Worm (Caenorhabditis elegans) whole organism, L3 larva: Measurements from ENCODE around the gene faxc-1.

Source experiments
- R02D3.7 ChIP-seq: fragments of 150-350 bp; optimal IDR thresholded peaks from 2 replicates; lab custom pipeline; 2014; ENCODE audit warnings: missing biosample characterization, missing genetic modification characterization
- ZK546.5 ChIP-seq: sonication (generic microtip); optimal IDR thresholded peaks from 2 replicates; lab custom pipeline; 2017; ENCODE audit warnings: missing biosample characterization, missing genetic modification characterization
- aly-2 ChIP-seq: fragments of 150-350 bp; optimal IDR thresholded peaks from 2 replicates; lab custom pipeline; 2014; ENCODE audit warnings: missing biosample characterization, missing genetic modification characterization
- ama-1 ChIP-seq: fragments of 150-350 bp; optimal IDR thresholded peaks from 2 replicates; lab custom pipeline; 2018
- ceh-16 ChIP-seq: sonication (generic microtip); optimal IDR thresholded peaks from 2 replicates; lab custom pipeline; 2017; ENCODE audit warnings: missing biosample characterization, missing genetic modification characterization
- ceh-28 ChIP-seq: fragments of 150-350 bp; optimal IDR thresholded peaks from 2 replicates; lab custom pipeline; 2014; ENCODE audit warnings: missing biosample characterization, missing genetic modification reagents, missing genetic modification characterization
- ceh-82 ChIP-seq: fragments of 150-350 bp; optimal IDR thresholded peaks from 2 replicates; lab custom pipeline; 2014; ENCODE audit warnings: missing biosample characterization, missing genetic modification characterization
- ceh-9 ChIP-seq: sonication (generic microtip); optimal IDR thresholded peaks from 2 replicates; lab custom pipeline; 2018; ENCODE audit warnings: missing biosample characterization, missing genetic modification characterization
- egl-27 ChIP-seq: sonication (generic microtip); optimal IDR thresholded peaks from 4 replicates; lab custom pipeline; 2017; ENCODE audit warnings: missing biosample characterization, missing genetic modification reagents, missing genetic modification characterization
- egl-5 ChIP-seq: fragments of 150-350 bp; optimal IDR thresholded peaks from 2 replicates; lab custom pipeline; 2017; ENCODE audit warnings: missing biosample characterization, missing genetic modification reagents, missing genetic modification characterization, inconsistent platforms
- elt-1 ChIP-seq: fragments of 150-350 bp; optimal IDR thresholded peaks from 2 replicates; lab custom pipeline; 2014; ENCODE audit warnings: missing biosample characterization, missing genetic modification characterization
- elt-2 ChIP-seq: sonication (generic microtip); optimal IDR thresholded peaks from 2 replicates; lab custom pipeline; 2016; ENCODE audit warnings: missing genetic modification reagents, mild to moderate bottlenecking, missing genetic modification characterization, missing compliant biosample characterization
- elt-3 ChIP-seq, 3 experiments: fragments of 150-350 bp in 1 of 3; sonication (generic microtip) in 2 of 3; optimal IDR thresholded peaks; 2 replicates in 2 of 3; 4 replicates in 1 of 3; lab custom pipeline; 2014 to 2017; ENCODE audit warnings: missing biosample characterization in 3 of 3, missing genetic modification characterization in 3 of 3
- eor-1 ChIP-seq, 2 experiments: fragments of 150-350 bp; optimal IDR thresholded peaks; 2 replicates each; lab custom pipeline; 2014 to 2018; ENCODE audit warnings: missing biosample characterization in 2 of 2, missing genetic modification characterization in 2 of 2
- fkh-10 ChIP-seq: sonication (generic microtip); optimal IDR thresholded peaks from 2 replicates; lab custom pipeline; 2017; ENCODE audit warnings: missing biosample characterization, missing genetic modification reagents, missing genetic modification characterization
- fkh-2 ChIP-seq: fragments of 150-350 bp; optimal IDR thresholded peaks from 2 replicates; lab custom pipeline; 2014; ENCODE audit warnings: missing biosample characterization, missing genetic modification reagents, missing genetic modification characterization
- fos-1 ChIP-seq: fragments of 150-350 bp; optimal IDR thresholded peaks from 2 replicates; lab custom pipeline; 2014; ENCODE audit warnings: missing biosample characterization, missing genetic modification characterization
- hmg-11 ChIP-seq: sonication (generic microtip); optimal IDR thresholded peaks from 2 replicates; lab custom pipeline; 2016; ENCODE audit warnings: missing genetic modification characterization, missing compliant biosample characterization
- jun-1 ChIP-seq: fragments of 150-350 bp; optimal IDR thresholded peaks from 2 replicates; lab custom pipeline; 2014; ENCODE audit warnings: missing biosample characterization, missing genetic modification reagents, missing genetic modification characterization
- lin-15B ChIP-seq: fragments of 150-350 bp; optimal IDR thresholded peaks from 2 replicates; lab custom pipeline; 2014; ENCODE audit warnings: missing biosample characterization, missing genetic modification characterization
- lin-39 ChIP-seq: fragments of 150-350 bp; optimal IDR thresholded peaks from 2 replicates; lab custom pipeline; 2018; ENCODE audit warnings: missing biosample characterization, missing genetic modification reagents, missing genetic modification characterization
- lsy-12 ChIP-seq: sonication (generic microtip); optimal IDR thresholded peaks from 2 replicates; lab custom pipeline; 2016; ENCODE audit warnings: mild to moderate bottlenecking, missing genetic modification characterization, missing compliant biosample characterization
- nfya-1 ChIP-seq: sonication (generic microtip); optimal IDR thresholded peaks from 2 replicates; lab custom pipeline; 2017; ENCODE audit warnings: missing genetic modification characterization, mild to moderate bottlenecking, missing compliant biosample characterization, antibody characterized with exemption, moderate library complexity; ENCODE audit not compliant: insufficient read depth
- nhr-23 ChIP-seq: fragments of 150-350 bp; optimal IDR thresholded peaks from 2 replicates; lab custom pipeline; 2014; ENCODE audit warnings: missing biosample characterization, missing genetic modification reagents, missing genetic modification characterization
- nhr-25 ChIP-seq: sonication (generic microtip); optimal IDR thresholded peaks from 2 replicates; lab custom pipeline; 2017; ENCODE audit warnings: missing biosample characterization, missing genetic modification characterization
- nhr-43 ChIP-seq: sonication (generic microtip); optimal IDR thresholded peaks from 2 replicates; lab custom pipeline; 2016; ENCODE audit warnings: mild to moderate bottlenecking, missing genetic modification characterization, missing compliant biosample characterization; ENCODE audit not compliant: poor library complexity, severe bottlenecking
- nhr-76 ChIP-seq: fragments of 150-350 bp; sonication (generic microtip); optimal IDR thresholded peaks from 5 replicates; lab custom pipeline; 2014; ENCODE audit warnings: missing biosample characterization, missing genetic modification characterization
- nhr-77 ChIP-seq: fragments of 150-350 bp; optimal IDR thresholded peaks from 2 replicates; lab custom pipeline; 2014; ENCODE audit warnings: missing biosample characterization, missing genetic modification characterization
- pha-4 ChIP-seq: fragments of 150-350 bp; optimal IDR thresholded peaks from 2 replicates; lab custom pipeline; 2014; ENCODE audit warnings: missing biosample characterization, missing genetic modification reagents, missing genetic modification characterization
- pqm-1 ChIP-seq: fragments of 150-350 bp; optimal IDR thresholded peaks from 2 replicates; lab custom pipeline; 2017; ENCODE audit warnings: missing biosample characterization, missing genetic modification characterization, inconsistent platforms
- sea-2 ChIP-seq: fragments of 150-350 bp; sonication (generic microtip); optimal IDR thresholded peaks from 4 replicates; lab custom pipeline; 2014; ENCODE audit warnings: missing biosample characterization, missing genetic modification reagents, missing genetic modification characterization
- skn-1 ChIP-seq: fragments of 150-350 bp; optimal IDR thresholded peaks from 2 replicates; lab custom pipeline; 2014; ENCODE audit warnings: missing biosample characterization, missing genetic modification characterization
- snpc-4 ChIP-seq: fragments of 150-350 bp; optimal IDR thresholded peaks from 2 replicates; lab custom pipeline; 2014; ENCODE audit warnings: missing biosample characterization, missing genetic modification characterization
- tbx-2 ChIP-seq: sonication (generic microtip); optimal IDR thresholded peaks from 2 replicates; lab custom pipeline; 2016; ENCODE audit warnings: mild to moderate bottlenecking, missing genetic modification characterization, missing compliant biosample characterization
- unc-62 ChIP-seq: fragments of 150-350 bp; sonication (generic microtip); optimal IDR thresholded peaks from 4 replicates; lab custom pipeline; 2014; ENCODE audit warnings: missing biosample characterization, missing genetic modification reagents, missing genetic modification characterization
- ztf-4 ChIP-seq: fragments of 150-350 bp; optimal IDR thresholded peaks from 2 replicates; lab custom pipeline; 2014; ENCODE audit warnings: missing biosample characterization, missing genetic modification characterization

The faxc-1 gene

DNA sequence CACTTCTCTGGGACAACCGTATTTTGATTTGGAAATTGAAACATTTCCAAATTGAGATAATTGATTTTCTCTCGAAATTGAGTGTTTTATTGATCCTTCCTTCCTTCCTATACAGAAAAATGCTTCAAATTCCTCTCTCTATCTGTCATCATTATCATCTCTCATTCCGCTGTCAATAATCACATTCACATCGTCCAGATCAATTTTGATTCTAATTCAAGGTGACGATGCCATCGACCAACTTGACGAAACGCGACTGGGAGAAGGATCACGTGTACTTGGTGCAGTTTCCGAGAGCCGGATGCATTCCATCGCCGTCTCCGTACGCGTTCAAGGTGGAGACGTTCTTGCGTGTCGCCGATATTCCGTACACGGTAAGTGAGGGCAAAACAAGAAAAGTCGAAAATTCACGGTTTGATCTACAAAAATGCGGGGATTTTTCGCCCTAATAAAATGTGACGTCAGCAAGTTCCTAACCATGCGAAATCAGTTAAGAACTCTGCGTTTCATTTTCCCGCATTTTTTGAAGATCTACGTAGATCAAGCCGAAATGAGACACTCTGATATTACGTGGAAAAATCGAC, at the start of gene faxc-1:
TSS of gene faxc-1 (plus strand) at position 222 of the 584 bp plus-strand sequence.
- TF ChIP-seq elt-2 (tag; lab: Kevin White, UChicago): no peak
- TF ChIP-seq unc-62 (GFP tag; lab: Kevin White, UChicago): peak; percentile 12
- peak; percentile 22 for TF ChIP-seq nhr-25 (tag; lab: Kevin White, UChicago)
- TF ChIP-seq, all 47 proteins: peak for 2

ce11 chrII:12214562-12214961, 49.4 kb upstream of the faxc-1 start:
- no peak for TF ChIP-seq eor-1 (tag; optimal IDR thresholded peaks at IDR 0.05; lab: Kevin White, UChicago)
- no peak for TF ChIP-seq lsy-12 (tag; lab: Kevin White, UChicago)
- TF ChIP-seq skn-1: no peak
- TF ChIP-seq nhr-76: no peak
- TF ChIP-seq unc-62 (GFP tag; lab: Kevin White, UChicago): no peak
- no peak for TF ChIP-seq pha-4 (tag; lab: Kevin White, UChicago)
- no peak for TF ChIP-seq nhr-43
- TF ChIP-seq egl-27 (tag; lab: Kevin White, UChicago): no peak
- no peak for TF ChIP-seq elt-2 (tag; lab: Kevin White, UChicago)
- TF ChIP-seq egl-5 (tag; lab: Kevin White, UChicago): no peak
- TF ChIP-seq ceh-82 (tag; lab: Kevin White, UChicago): no peak
- TF ChIP-seq nhr-77 (tag; lab: Kevin White, UChicago): no peak
- no peak for TF ChIP-seq elt-3 (tag; optimal IDR thresholded peaks at IDR 0.05; lab: Kevin White, UChicago)
- no peak for TF ChIP-seq ceh-9
- no peak for TF ChIP-seq fkh-2
- TF ChIP-seq pqm-1 (tag; lab: Kevin White, UChicago): no peak

ce11 chrII:12222524-12222923, 41.5 kb upstream of the faxc-1 start:
- TF ChIP-seq ceh-28 (tag; lab: Kevin White, UChicago) (peak; percentile 84), egl-5 (tag; lab: Kevin White, UChicago) (peak; percentile 62), snpc-4 (tag; lab: Kevin White, UChicago) (peak; percentile 88), elt-3 (tag; optimal IDR thresholded peaks at IDR 0.05; lab: Kevin White, UChicago) (no peak), nhr-23 (tag; lab: Kevin White, UChicago) (peak; percentile 65), nhr-43 (peak; percentile 67), aly-2 (tag; lab: Kevin White, UChicago) (no peak), egl-27 (tag; lab: Kevin White, UChicago) (peak; percentile 27), ama-1 (lab: Kevin White, UChicago) (peak; percentile 5), nfya-1 (tag; lab: Kevin White, UChicago) (peak; percentile 93), pha-4 (tag; lab: Kevin White, UChicago) (peak; percentile 85), hmg-11 (peak; percentile 92), nhr-25 (tag; lab: Kevin White, UChicago) (peak; percentile 90), ceh-9 (no peak), R02D3.7 (tag; lab: Kevin White, UChicago) (peak; percentile 60), elt-2 (tag; lab: Kevin White, UChicago) (peak; percentile 28), tbx-2 (tag; lab: Kevin White, UChicago) (peak; percentile 63), sea-2 (GFP tag; lab: Kevin White, UChicago) (peak; percentile 14), skn-1 (peak; percentile 1), ceh-82 (tag; lab: Kevin White, UChicago) (no peak), nhr-77 (tag; lab: Kevin White, UChicago) (no peak), lin-15B (tag; lab: Kevin White, UChicago) (peak; percentile 79), unc-62 (GFP tag; lab: Kevin White, UChicago) (peak; percentile 31), lsy-12 (tag; lab: Kevin White, UChicago) (peak; percentile 41), ZK546.5 (tag; lab: Kevin White, UChicago) (no peak), jun-1 (tag; lab: Kevin White, UChicago) (peak; percentile 5), elt-1 (tag; lab: Kevin White, UChicago) (no peak), lin-39 (peak; percentile 76), fkh-10 (GFP tag; lab: Kevin White, UChicago) (peak; percentile 35)

DNA sequence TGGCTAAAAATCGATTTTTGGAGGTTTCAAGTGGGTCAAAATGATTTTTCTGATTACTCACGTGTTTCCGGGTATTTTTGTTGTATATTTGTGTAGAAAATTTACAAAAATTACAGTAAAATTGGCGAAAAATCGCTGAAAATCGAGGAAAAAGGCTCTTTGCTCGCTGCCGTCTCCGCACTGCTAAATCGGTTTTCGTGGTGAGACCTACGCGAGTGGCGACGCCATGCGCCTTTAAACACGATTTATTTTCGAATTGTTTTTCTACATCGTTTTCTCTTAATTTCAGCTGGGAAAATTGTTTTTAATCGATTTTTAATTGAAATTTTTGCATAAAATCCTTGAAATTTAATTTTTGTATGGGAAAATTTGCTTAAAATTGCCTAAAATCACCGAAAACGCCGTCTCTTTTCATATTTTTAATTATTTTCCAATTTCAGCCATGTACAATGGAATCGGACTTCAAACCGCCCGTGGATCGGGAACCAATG, 39.0 kb upstream of the faxc-1 start, which contains the start of the genes pqn-87 and rsr-2:
TSS of gene pqn-87 (minus strand) at position 171 of the 491 bp plus-strand sequence.
TSS of gene rsr-2 (plus strand) at position 441 of the 491 bp plus-strand sequence.
- TF ChIP-seq nfya-1 (tag; lab: Kevin White, UChicago) (peak; percentile 62), nhr-25 (tag; lab: Kevin White, UChicago) (no peak), pha-4 (tag; lab: Kevin White, UChicago) (peak; percentile 48), ceh-16 (tag; lab: Kevin White, UChicago) (no peak), aly-2 (tag; lab: Kevin White, UChicago) (no peak), ceh-28 (tag; lab: Kevin White, UChicago) (peak; percentile 27), lin-15B (tag; lab: Kevin White, UChicago) (peak; percentile 55), elt-1 (tag; lab: Kevin White, UChicago) (no peak), hmg-11 (peak; percentile 63), ztf-4 (tag; lab: Kevin White, UChicago) (no peak), egl-5 (tag; lab: Kevin White, UChicago) (peak; percentile 4), lin-39 (peak; percentile 71), fkh-2 (no peak), nhr-77 (tag; lab: Kevin White, UChicago) (no peak), egl-27 (tag; lab: Kevin White, UChicago) (no peak), fos-1 (tag; lab: Kevin White, UChicago) (no peak), snpc-4 (tag; lab: Kevin White, UChicago) (no peak)
- TF ChIP-seq, all 47 proteins: peak for 7
